Worm (Caenorhabditis elegans) whole organism, late embryonic: ENCODE results near the gene T06D4.1.

Source experiments
- F13H6.1 ChIP-seq: sonication (generic microtip); optimal IDR thresholded peaks from 2 replicates; lab custom pipeline; 2016; ENCODE audit warnings: missing genetic modification characterization, missing compliant biosample characterization
- K09A11.1 ChIP-seq: sonication (generic microtip); optimal IDR thresholded peaks from 2 replicates; lab custom pipeline; 2017; ENCODE audit warnings: antibody characterized with exemption, mild to moderate bottlenecking, missing genetic modification characterization, missing compliant biosample characterization; ENCODE audit not compliant: insufficient read depth
- ahr-1 ChIP-seq: sonication (generic microtip); optimal IDR thresholded peaks from 2 replicates; lab custom pipeline; 2016; ENCODE audit warnings: missing genetic modification characterization, missing compliant biosample characterization
- ama-1 ChIP-seq: fragments of 150-350 bp; optimal IDR thresholded peaks from 2 replicates; lab custom pipeline; 2014
- ceh-22 ChIP-seq: sonication (generic microtip); optimal IDR thresholded peaks from 2 replicates; lab custom pipeline; 2017; ENCODE audit warnings: missing biosample characterization, missing genetic modification characterization
- ceh-31 ChIP-seq: sonication (generic microtip); optimal IDR thresholded peaks from 2 replicates; lab custom pipeline; 2016; ENCODE audit warnings: missing genetic modification characterization, missing compliant biosample characterization
- ceh-34 ChIP-seq: sonication (generic microtip); optimal IDR thresholded peaks from 2 replicates; lab custom pipeline; 2016; ENCODE audit warnings: mild to moderate bottlenecking, missing genetic modification characterization, missing compliant biosample characterization
- ceh-45 ChIP-seq: fragments of 200-800 bp; sonication (Bioruptor generic); IDR thresholded peaks from 2 replicates; pipeline ENCODE4 v1.3.6; 2022; ENCODE audit warnings: missing genetic modification reagents, missing genetic modification characterization, missing compliant biosample characterization
- ceh-48 ChIP-seq: sonication (generic microtip); optimal IDR thresholded peaks from 2 replicates; lab custom pipeline; 2016; ENCODE audit warnings: missing genetic modification characterization, inconsistent platforms, missing compliant biosample characterization
- ceh-6 ChIP-seq: fragments of 200-800 bp; sonication (Bioruptor generic); optimal IDR thresholded peaks from 2 replicates; lab custom pipeline; 2018; ENCODE audit warnings: mild to moderate bottlenecking, missing genetic modification characterization, missing compliant biosample characterization
- ceh-9 ChIP-seq: sonication (generic microtip); optimal IDR thresholded peaks from 2 replicates; lab custom pipeline; 2016; ENCODE audit warnings: mild to moderate bottlenecking, missing genetic modification characterization, inconsistent platforms, missing compliant biosample characterization
- dve-1 ChIP-seq: sonication (generic microtip); optimal IDR thresholded peaks from 2 replicates; lab custom pipeline; 2017; ENCODE audit warnings: antibody characterized with exemption, mild to moderate bottlenecking, missing genetic modification characterization, missing compliant biosample characterization
- gmeb-2 ChIP-seq: sonication (generic microtip); optimal IDR thresholded peaks from 2 replicates; lab custom pipeline; 2016; ENCODE audit warnings: missing genetic modification characterization, inconsistent platforms, missing compliant biosample characterization
- hlh-13 ChIP-seq: fragments of 200-800 bp; sonication (Bioruptor generic); optimal IDR thresholded peaks from 2 replicates; lab custom pipeline; 2018; ENCODE audit warnings: mild to moderate bottlenecking, missing genetic modification characterization, missing compliant biosample characterization
- hlh-15 ChIP-seq: sonication (generic microtip); optimal IDR thresholded peaks from 2 replicates; lab custom pipeline; 2016; ENCODE audit warnings: missing genetic modification characterization, missing compliant biosample characterization
- hlh-8 ChIP-seq: sonication (generic microtip); optimal IDR thresholded peaks from 2 replicates; lab custom pipeline; 2016; ENCODE audit warnings: missing genotype, missing genetic modification characterization, missing compliant biosample characterization
- lim-6 ChIP-seq: sonication (generic microtip); optimal IDR thresholded peaks from 2 replicates; lab custom pipeline; 2016; ENCODE audit warnings: missing genetic modification characterization, missing compliant biosample characterization
- lin-11 ChIP-seq: fragments of 200-800 bp; sonication (Bioruptor generic); optimal IDR thresholded peaks from 2 replicates; lab custom pipeline; 2018; ENCODE audit warnings: mild to moderate bottlenecking, missing genetic modification characterization, missing compliant biosample characterization
- nhr-11 ChIP-seq: fragments of 150-350 bp; optimal IDR thresholded peaks from 2 replicates; lab custom pipeline; 2014; ENCODE audit warnings: missing biosample characterization, missing genetic modification characterization
- npax-4 ChIP-seq: sonication (generic microtip); optimal IDR thresholded peaks from 2 replicates; lab custom pipeline; 2016; ENCODE audit warnings: missing genetic modification characterization, missing compliant biosample characterization
- odd-2 ChIP-seq: sonication (generic microtip); optimal IDR thresholded peaks from 2 replicates; lab custom pipeline; 2017; ENCODE audit warnings: antibody characterized with exemption, mild to moderate bottlenecking, missing genetic modification characterization, missing compliant biosample characterization
- pha-2 ChIP-seq: sonication (generic microtip); optimal IDR thresholded peaks from 2 replicates; lab custom pipeline; 2017; ENCODE audit warnings: mild to moderate bottlenecking, missing genetic modification characterization, missing compliant biosample characterization
- pha-4 ChIP-seq: fragments of 150-350 bp; optimal IDR thresholded peaks from 2 replicates; lab custom pipeline; 2018; ENCODE audit warnings: missing biosample characterization, missing genetic modification reagents, missing genetic modification characterization
- pros-1 ChIP-seq: fragments of 150-350 bp; optimal IDR thresholded peaks from 2 replicates; lab custom pipeline; 2014; ENCODE audit warnings: missing biosample characterization, missing genetic modification reagents, missing genetic modification characterization
- sdc-2 ChIP-seq: sonication (generic microtip); optimal IDR thresholded peaks from 2 replicates; lab custom pipeline; 2016; ENCODE audit warnings: missing genotype, missing genetic modification characterization, missing compliant biosample characterization
- sox-4 ChIP-seq: sonication (generic microtip); optimal IDR thresholded peaks from 2 replicates; lab custom pipeline; 2017; ENCODE audit warnings: mild to moderate bottlenecking, missing genetic modification characterization, inconsistent platforms, missing compliant biosample characterization
- syd-9 ChIP-seq: sonication (generic microtip); optimal IDR thresholded peaks from 2 replicates; lab custom pipeline; 2016; ENCODE audit warnings: mild to moderate bottlenecking, missing genetic modification characterization, moderate library complexity, missing compliant biosample characterization
- tbx-7 ChIP-seq: sonication (generic microtip); optimal IDR thresholded peaks from 2 replicates; lab custom pipeline; 2016; ENCODE audit warnings: missing genotype, missing genetic modification characterization, missing compliant biosample characterization
- ttx-3 ChIP-seq: sonication (generic microtip); optimal IDR thresholded peaks from 2 replicates; lab custom pipeline; 2016; ENCODE audit warnings: missing genetic modification reagents, missing genetic modification characterization, missing compliant biosample characterization
- unc-3 ChIP-seq, 2 experiments: fragments of 200-800 bp in 1 of 2; sonication (Bioruptor generic) in 1 of 2; sonication (generic microtip) in 1 of 2; conservative IDR thresholded peaks in 1 of 2; optimal IDR thresholded peaks in 1 of 2; 2 replicates each; pipeline versions ENCODE4 v1.3.6 to Lab custom; 2016 to 2022; ENCODE audit warnings: missing compliant biosample characterization in 2 of 2, missing genetic modification characterization in 2 of 2, missing genetic modification reagents in 1 of 2
- unc-42 ChIP-seq: sonication (generic microtip); optimal IDR thresholded peaks from 2 replicates; lab custom pipeline; 2016; ENCODE audit warnings: missing genotype, missing genetic modification characterization, missing compliant biosample characterization
- unc-55 ChIP-seq: sonication (generic microtip); optimal IDR thresholded peaks from 2 replicates; lab custom pipeline; 2017; ENCODE audit warnings: missing biosample characterization, missing genetic modification reagents, missing genetic modification characterization
- zip-5 ChIP-seq: sonication (generic microtip); optimal IDR thresholded peaks from 2 replicates; lab custom pipeline; 2016; ENCODE audit warnings: missing genetic modification characterization, missing compliant biosample characterization
- ztf-16 ChIP-seq: sonication (generic microtip); optimal IDR thresholded peaks from 2 replicates; lab custom pipeline; 2017; ENCODE audit warnings: missing genetic modification characterization, missing compliant biosample characterization

T06D4.1 gene

DNA sequence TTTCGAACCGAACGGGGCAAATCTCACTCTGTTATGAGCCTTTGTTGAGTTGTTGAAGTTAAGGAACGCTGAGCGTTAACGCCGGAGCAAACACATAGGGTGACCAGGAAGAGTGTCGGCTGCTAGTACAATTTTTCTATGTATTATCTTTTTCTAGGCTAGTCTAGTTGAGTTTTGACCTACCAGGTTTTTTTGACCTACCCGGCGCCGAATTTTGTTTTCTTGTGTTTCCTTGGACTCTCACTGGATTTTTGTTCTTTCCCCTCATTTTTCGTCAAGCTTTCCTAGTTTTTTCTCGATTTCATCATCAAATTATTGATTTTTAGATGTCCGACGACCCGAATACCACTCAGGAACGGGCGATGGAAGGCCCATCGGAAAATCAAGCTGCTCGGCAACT lies at the start of gene T06D4.1:
TSS of gene T06D4.1 (plus strand) at position 321 of the 400 bp plus-strand sequence.
- no peak for TF ChIP-seq ceh-22 (tag; lab: Kevin White, UChicago)
- no peak for TF ChIP-seq npax-4
- TF ChIP-seq K09A11.1 (tag; lab: Kevin White, UChicago) = no peak
- TF ChIP-seq gmeb-2 = no peak
- no peak for TF ChIP-seq dve-1
- no peak for TF ChIP-seq ama-1 (lab: Kevin White, UChicago)
- no peak for TF ChIP-seq lin-11 (tag; lab: Kevin White, UChicago)
- no peak for TF ChIP-seq zip-5 (tag; lab: Kevin White, UChicago)
- TF ChIP-seq ceh-31 (tag; lab: Kevin White, UChicago) = no peak
- no peak for TF ChIP-seq F13H6.1 (tag; lab: Kevin White, UChicago)
- TF ChIP-seq tbx-7 (tag; lab: Kevin White, UChicago) = no peak
- no peak for TF ChIP-seq pha-2 (tag; lab: Kevin White, UChicago)
- TF ChIP-seq ceh-9 = no peak
- TF ChIP-seq ttx-3 = no peak
- TF ChIP-seq ceh-6 = no peak

DNA sequence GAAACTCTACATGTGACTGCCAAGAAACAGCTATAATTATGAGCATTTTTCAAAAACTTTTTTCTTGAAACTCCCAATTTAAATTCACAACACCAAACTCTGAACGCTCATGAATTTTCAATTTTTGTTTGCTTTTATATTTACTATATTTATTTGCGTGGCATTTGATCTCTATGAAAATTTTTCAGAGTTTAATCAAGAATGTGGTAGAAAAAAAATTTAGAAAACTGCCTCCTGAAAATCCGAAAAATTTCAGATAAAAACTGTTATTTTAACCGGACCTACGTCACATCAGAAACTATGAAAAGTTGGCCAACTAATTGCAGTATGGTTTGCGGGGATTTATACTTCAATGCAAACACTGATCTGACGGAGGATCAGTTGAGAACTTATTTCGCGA lies 49.6 kb upstream of the T06D4.1 start, which contains the start of gene irld-27:
TSS of gene irld-27 (plus strand) at position 301 of the 400 bp plus-strand sequence.
- TF ChIP-seq unc-3 (GFP tag; conservative IDR thresholded peaks at IDR 0.05; lab: Robert Waterston, UW) (no peak), unc-3 (tag; optimal IDR thresholded peaks at IDR 0.05; lab: Kevin White, UChicago) (no peak), odd-2 (no peak), sox-4 (no peak), lim-6 (tag; lab: Kevin White, UChicago) (no peak), ztf-16 (no peak), hlh-15 (tag; lab: Kevin White, UChicago) (no peak), unc-42 (tag; lab: Kevin White, UChicago) (no peak), nhr-11 (no peak)

DNA sequence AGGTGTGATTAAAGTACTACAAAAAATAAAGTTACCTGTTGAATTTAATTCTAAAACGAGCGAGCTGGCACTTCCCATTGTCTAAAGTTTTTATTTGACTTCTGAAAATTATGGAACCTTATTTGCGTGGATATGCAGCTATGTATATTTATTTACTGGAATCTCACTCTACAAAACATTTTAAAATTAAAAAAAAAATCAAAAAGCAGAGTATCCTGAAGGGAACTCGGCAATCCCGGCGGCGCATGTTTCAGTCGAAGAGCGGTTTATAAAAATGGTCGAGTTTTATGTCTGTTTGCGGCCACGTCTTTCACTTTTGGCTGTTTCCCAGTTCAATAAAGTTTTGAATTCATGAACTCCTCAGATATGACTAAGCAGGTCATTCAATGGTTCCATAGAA lies 44.6 kb upstream of the T06D4.1 start, which contains the start of gene F14D2.19:
TSS of gene F14D2.19 (minus strand) at position 101 of the 400 bp plus-strand sequence.
- TF ChIP-seq ceh-45 (GFP tag; lab: Robert Waterston, UW) (no peak), ceh-48 (tag; lab: Kevin White, UChicago) (no peak), dve-1 (no peak), ceh-6 (no peak), hlh-8 (tag; lab: Kevin White, UChicago) (no peak), sdc-2 (tag; lab: Kevin White, UChicago) (no peak), syd-9 (tag; lab: Kevin White, UChicago) (no peak)
- TF ChIP-seq, all 69 proteins: peak for 0

DNA sequence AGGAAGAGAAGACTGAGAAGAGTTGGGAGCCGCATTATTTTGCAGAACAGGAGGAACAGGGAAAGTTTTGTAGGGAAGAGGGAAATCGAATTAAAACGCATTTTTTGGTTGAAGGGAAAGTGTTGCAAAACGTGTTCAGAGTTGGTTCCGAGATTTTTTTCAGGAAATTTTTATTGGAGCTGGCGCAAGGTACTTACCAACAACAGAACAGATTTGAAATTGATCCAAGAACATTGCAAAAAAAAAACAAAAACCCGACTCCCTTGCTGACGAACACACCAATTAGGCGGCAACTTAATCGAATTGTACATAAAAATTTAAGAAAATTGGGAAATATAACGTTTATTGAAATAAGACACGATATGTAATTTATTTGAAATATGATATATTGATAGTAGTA lies 43.1 kb upstream of the T06D4.1 start, which contains the start of gene F14D2.7:
TSS of gene F14D2.7 (minus strand) at position 101 of the 400 bp plus-strand sequence.
- no peak for TF ChIP-seq ceh-22 (tag; lab: Kevin White, UChicago)
- no peak for TF ChIP-seq ztf-16
- no peak for TF ChIP-seq pros-1 (tag; lab: Kevin White, UChicago)
- TF ChIP-seq unc-55 (GFP tag; lab: Kevin White, UChicago) = no peak

DNA sequence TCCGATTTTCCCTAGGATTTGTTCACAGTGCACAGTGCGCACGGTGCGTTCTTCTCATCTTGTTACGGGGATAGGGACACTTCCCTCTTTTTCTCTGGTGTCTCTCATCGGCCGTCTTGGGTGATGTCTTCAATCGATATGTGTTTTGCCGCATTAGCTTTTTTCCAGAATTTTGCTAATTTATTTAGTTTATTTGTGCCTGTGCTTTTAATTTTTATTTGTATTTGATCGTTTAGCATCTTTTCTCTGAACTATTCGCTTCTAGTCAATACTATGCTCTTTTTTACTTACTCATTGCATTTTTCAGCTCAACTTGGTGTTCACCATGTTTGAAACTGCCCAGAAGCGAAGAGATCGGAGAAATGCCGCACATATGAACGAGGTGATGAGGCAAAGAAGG lies 41.4 kb upstream of the T06D4.1 start, which contains the start of gene F14D2.5:
TSS of gene F14D2.5 (plus strand) at position 301 of the 400 bp plus-strand sequence.
- TF ChIP-seq hlh-13 (GFP tag; lab: Kevin White, UChicago) (no peak), ama-1 (lab: Kevin White, UChicago) (no peak), ceh-34 (no peak), pha-4 (no peak), pha-2 (tag; lab: Kevin White, UChicago) (no peak), ahr-1 (tag; lab: Kevin White, UChicago) (no peak)
